Worm (Caenorhabditis elegans) whole organism, L3 larva: ENCODE measurements around the gene srg-57.

Experiments
- ama-1 ChIP-seq: fragments of 150-350 bp; optimal IDR thresholded peaks from 2 replicates; lab custom pipeline; 2018
- fkh-10 ChIP-seq: sonication (generic microtip); optimal IDR thresholded peaks from 2 replicates; lab custom pipeline; 2017; ENCODE audit warnings: missing biosample characterization, missing genetic modification reagents, missing genetic modification characterization
- nhr-28 ChIP-seq: fragments of 150-350 bp; optimal IDR thresholded peaks from 2 replicates; lab custom pipeline; 2014; ENCODE audit warnings: missing biosample characterization, missing genetic modification characterization
- pqm-1 ChIP-seq: fragments of 150-350 bp; optimal IDR thresholded peaks from 2 replicates; lab custom pipeline; 2017; ENCODE audit warnings: missing biosample characterization, missing genetic modification characterization, inconsistent platforms
- snpc-4 ChIP-seq: fragments of 150-350 bp; optimal IDR thresholded peaks from 2 replicates; lab custom pipeline; 2014; ENCODE audit warnings: missing biosample characterization, missing genetic modification characterization

ce11 chrV:2763105-2763504, 28.8 kb upstream of the srg-57 start, which contains the start of gene R05D8.7:
- TF ChIP-seq snpc-4 (tag; lab: Kevin White, UChicago) (no peak), fkh-10 (GFP tag; lab: Kevin White, UChicago) (no peak), nhr-28 (no peak), ama-1 (no peak), pqm-1 (tag; lab: Kevin White, UChicago) (no peak)
